Fruit fly (Drosophila melanogaster): ENCODE results near the gene sro.

dm6 chr3R:29790183-29790582 is 4.2 kb upstream of the sro start:
- TF ChIP-seq psq (optimal IDR thresholded peaks at IDR 0.05) (no peak), ttk (optimal IDR thresholded peaks at IDR 0.05) (no peak), Sin3A (optimal IDR thresholded peaks at IDR 0.05) (no peak), h (optimal IDR thresholded peaks at IDR 0.05) (no peak), insv (optimal IDR thresholded peaks at IDR 0.05) (no peak)

Data from Kc167 (cell line).